Fruit fly (Drosophila melanogaster): ENCODE data around the gene cdi.

The cdi gene

dm6 chr3R:19010923-19011322, 83.1 kb downstream of the cdi start:
- TF ChIP-seq Pif1A (GFP tag; optimal IDR thresholded peaks at IDR 0.05) (no peak), CG15710 (tag; optimal IDR thresholded peaks at IDR 0.05) (no peak), CG14655 (GFP tag; optimal IDR thresholded peaks at IDR 0.05) (no peak), Pif1B (GFP tag; optimal IDR thresholded peaks at IDR 0.05) (no peak), CG34367 (tag; optimal IDR thresholded peaks at IDR 0.05) (no peak), CG17806 (tag; optimal IDR thresholded peaks at IDR 0.05) (no peak), rn (GFP tag; IDR thresholded peaks at IDR 0.05) (no peak), CG32121 (GFP tag; IDR thresholded peaks at IDR 0.05) (no peak), fd96Ca (GFP tag; IDR thresholded peaks at IDR 0.05) (no peak), CG9948 (tag; optimal IDR thresholded peaks at IDR 0.05) (no peak), Ets98B (GFP tag; IDR thresholded peaks at IDR 0.05) (no peak), Snoo (tag; optimal IDR thresholded peaks at IDR 0.05) (no peak), CG13204 (GFP tag; optimal IDR thresholded peaks at IDR 0.05) (no peak)

- TF ChIP-seq EcR (GFP tag; optimal IDR thresholded peaks at IDR 0.05) (peak; percentile 61), CG14655 (GFP tag; optimal IDR thresholded peaks at IDR 0.05) (no peak)
These were observed 92.4 kb downstream of the cdi start for dm6 chr3R:19001701-19002100.

- TF ChIP-seq CG15710 (tag; optimal IDR thresholded peaks at IDR 0.05) (no peak), CG14655 (GFP tag; optimal IDR thresholded peaks at IDR 0.05) (no peak), EcR (GFP tag; optimal IDR thresholded peaks at IDR 0.05) (no peak), CG13204 (GFP tag; optimal IDR thresholded peaks at IDR 0.05) (peak; percentile 14), Pif1A (GFP tag; optimal IDR thresholded peaks at IDR 0.05) (peak; percentile 5), fd96Ca (GFP tag; IDR thresholded peaks at IDR 0.05) (no peak), gl (tag; optimal IDR thresholded peaks at IDR 0.05) (peak; percentile 70), CG9948 (tag; optimal IDR thresholded peaks at IDR 0.05) (no peak), CG10348 (GFP tag; IDR thresholded peaks at IDR 0.05) (0 out of 2 replicates have a peak, but pooled peaks have one; percentile 12), Snoo (tag; optimal IDR thresholded peaks at IDR 0.05) (no peak)
These were observed 94.1 kb downstream of the cdi start for dm6 chr3R:18999906-19000451.

- TF ChIP-seq CG14655 (GFP tag; optimal IDR thresholded peaks at IDR 0.05) (peak; percentile 66), rn (GFP tag; IDR thresholded peaks at IDR 0.05) (no peak), Ets98B (GFP tag; IDR thresholded peaks at IDR 0.05) (peak; percentile 32; the same call in 1 of the 2 replicates), CG8301 (tag; optimal IDR thresholded peaks at IDR 0.05) (peak; percentile 51), CG4496 (GFP tag; IDR thresholded peaks at IDR 0.05) (0 out of 3 replicates have a peak, but pooled peaks have one; percentile 31), CG9948 (tag; optimal IDR thresholded peaks at IDR 0.05) (peak; percentile 63), CG32121 (GFP tag; IDR thresholded peaks at IDR 0.05) (no peak), fd96Ca (GFP tag; IDR thresholded peaks at IDR 0.05) (peak; percentile 62; the same call in 2 of the 3 replicates), gl (tag; optimal IDR thresholded peaks at IDR 0.05) (peak; percentile 8), CG34367 (tag; optimal IDR thresholded peaks at IDR 0.05) (peak; percentile 59), Snoo (tag; optimal IDR thresholded peaks at IDR 0.05) (no peak), CG8159 (tag; optimal IDR thresholded peaks at IDR 0.05) (peak; percentile 60), Pif1A (GFP tag; optimal IDR thresholded peaks at IDR 0.05) (peak; percentile 41), CG13204 (GFP tag; optimal IDR thresholded peaks at IDR 0.05) (no peak), Pif1B (GFP tag; optimal IDR thresholded peaks at IDR 0.05) (peak; percentile 9), EcR (GFP tag; optimal IDR thresholded peaks at IDR 0.05) (no peak), D1 (tag; optimal IDR thresholded peaks at IDR 0.05) (no peak), CG10348 (GFP tag; IDR thresholded peaks at IDR 0.05) (no peak), CG17806 (tag; optimal IDR thresholded peaks at IDR 0.05) (peak; percentile 66), CG15710 (tag; optimal IDR thresholded peaks at IDR 0.05) (peak; percentile 52), CG12605 (GFP tag; IDR thresholded peaks at IDR 0.05) (no peak)
These were observed 95.7 kb downstream of the cdi start for dm6 chr3R:18998370-18998769.

- TF ChIP-seq CG13204 (GFP tag; optimal IDR thresholded peaks at IDR 0.05) (peak; percentile 12), EcR (GFP tag; optimal IDR thresholded peaks at IDR 0.05) (no peak)
These were observed 96.4 kb downstream of the cdi start for dm6 chr3R:18997388-18998287.

dm6 chr3R:18995556-18996272, 98.4 kb downstream of the cdi start:
- peak; percentile 91 for TF ChIP-seq CG15710 (tag; optimal IDR thresholded peaks at IDR 0.05)
- TF ChIP-seq Snoo (tag; optimal IDR thresholded peaks at IDR 0.05): peak; percentile 87
- peak; percentile 85 for TF ChIP-seq CG32121 (GFP tag; IDR thresholded peaks at IDR 0.05)
- TF ChIP-seq CG14655 (GFP tag; optimal IDR thresholded peaks at IDR 0.05): peak; percentile 88
- TF ChIP-seq CG8301 (tag; optimal IDR thresholded peaks at IDR 0.05): peak; percentile 88
- peak; percentile 88 for TF ChIP-seq CG9948 (tag; optimal IDR thresholded peaks at IDR 0.05)
- TF ChIP-seq fd96Ca (GFP tag; IDR thresholded peaks at IDR 0.05): peak; percentile 76
- TF ChIP-seq CG12605 (GFP tag; IDR thresholded peaks at IDR 0.05): peak; percentile 86
- peak; percentile 94 for TF ChIP-seq Pif1A (GFP tag; optimal IDR thresholded peaks at IDR 0.05)
- peak; percentile 96 for TF ChIP-seq EcR (GFP tag; optimal IDR thresholded peaks at IDR 0.05)
- TF ChIP-seq D1 (tag; optimal IDR thresholded peaks at IDR 0.05): peak; percentile 73
- TF ChIP-seq CG10348 (GFP tag; IDR thresholded peaks at IDR 0.05): 0 out of 2 replicates have a peak, but pooled peaks have one; percentile 21
- TF ChIP-seq Ets98B (GFP tag; IDR thresholded peaks at IDR 0.05): peak; percentile 89
- peak; percentile 72 for TF ChIP-seq CG13204 (GFP tag; optimal IDR thresholded peaks at IDR 0.05)
- peak; percentile 69 for TF ChIP-seq gl (tag; optimal IDR thresholded peaks at IDR 0.05)
- peak; percentile 82 for TF ChIP-seq CG34367 (tag; optimal IDR thresholded peaks at IDR 0.05)
- peak; percentile 86 for TF ChIP-seq Pif1B (GFP tag; optimal IDR thresholded peaks at IDR 0.05)
- TF ChIP-seq CG17806 (tag; optimal IDR thresholded peaks at IDR 0.05): peak; percentile 91
- TF ChIP-seq CG8159 (tag; optimal IDR thresholded peaks at IDR 0.05): peak; percentile 93
- peak; percentile 73 for TF ChIP-seq rn (GFP tag; IDR thresholded peaks at IDR 0.05)
- peak; percentile 93 for TF ChIP-seq CG4496 (GFP tag; IDR thresholded peaks at IDR 0.05)

All from whole organism, pupa.